Worm (Caenorhabditis elegans) whole organism, L4/young adult: ENCODE data around the gene srw-135.

Experiments used
- dao-5 ChIP-seq: sonication (generic microtip); optimal IDR thresholded peaks from 2 replicates; lab custom pipeline; 2016; ENCODE audit warnings: missing genotype, missing genetic modification characterization, moderate library complexity, missing compliant biosample characterization
- him-1 ChIP-seq: sonication (generic microtip); optimal IDR thresholded peaks from 2 replicates; lab custom pipeline; 2016; ENCODE audit warnings: missing genotype, missing genetic modification reagents, missing genetic modification characterization, missing compliant biosample characterization

ce11 chrV:3011394-3011793 lies at the start of gene srw-135:
- TF ChIP-seq him-1 (tag; lab: Kevin White, UChicago), result no peak
- no peak for TF ChIP-seq dao-5 (tag; lab: Kevin White, UChicago)
